Worm (Caenorhabditis elegans) whole organism, L4/young adult: ENCODE results near the gene T04B8.5.
"Not testable (repeated sequence)": the region's sequence is repeated elsewhere in the genome, so short reads cannot be mapped to it uniquely, and the experiment has no call there.

Source experiments
- W03F9.2 ChIP-seq: fragments of 150-350 bp; optimal IDR thresholded peaks from 2 replicates; lab custom pipeline; 2014; ENCODE audit warnings: missing biosample characterization, missing genetic modification characterization
- him-1 ChIP-seq: sonication (generic microtip); optimal IDR thresholded peaks from 2 replicates; lab custom pipeline; 2016; ENCODE audit warnings: missing genotype, missing genetic modification reagents, missing genetic modification characterization, missing compliant biosample characterization

- not testable (repeated sequence) for TF ChIP-seq W03F9.2, him-1 (tag; lab: Kevin White, UChicago)
Measured at ce11 chrII:612361-612760, 12.0 kb downstream of the T04B8.5 start, which contains the start of gene clec-118.
